Worm (Caenorhabditis elegans): Measurements from ENCODE around the gene rpl-43.

- TF ChIP-seq flt-1 (GFP tag; IDR thresholded peaks at IDR 0.05) (no peak), ref-1 (GFP tag; conservative IDR thresholded peaks at IDR 0.05) (no peak), cog-1 (tag; optimal IDR thresholded peaks at IDR 0.05) (no peak), tab-1 (GFP tag; IDR thresholded peaks at IDR 0.05) (no peak), med-1 (GFP tag; optimal IDR thresholded peaks at IDR 0.05; ENCODE audit: insufficient read depth) (no peak), T22C8.4 (GFP tag; IDR thresholded peaks at IDR 0.05) (no peak), ztf-29 (GFP tag; IDR thresholded peaks at IDR 0.05) (no peak), klf-2 (GFP tag; conservative IDR thresholded peaks at IDR 0.05) (no peak), ztf-23 (GFP tag; IDR thresholded peaks at IDR 0.05) (no peak)
Measured at ce11 chrII:14136302-14136701, 18.8 kb upstream of the rpl-43 start.

Data from whole organism, midembryonic.